Worm (Caenorhabditis elegans) whole organism, L4/young adult: Measurements from ENCODE around the gene Y75B8A.31.

ENCODE experiments used
- W03F9.2 ChIP-seq: fragments of 150-350 bp; optimal IDR thresholded peaks from 2 replicates; lab custom pipeline; 2014; ENCODE audit warnings: missing biosample characterization, missing genetic modification characterization
- dao-5 ChIP-seq: sonication (generic microtip); optimal IDR thresholded peaks from 2 replicates; lab custom pipeline; 2016; ENCODE audit warnings: missing genotype, missing genetic modification characterization, moderate library complexity, missing compliant biosample characterization
- him-1 ChIP-seq: sonication (generic microtip); optimal IDR thresholded peaks from 2 replicates; lab custom pipeline; 2016; ENCODE audit warnings: missing genotype, missing genetic modification reagents, missing genetic modification characterization, missing compliant biosample characterization

DNA sequence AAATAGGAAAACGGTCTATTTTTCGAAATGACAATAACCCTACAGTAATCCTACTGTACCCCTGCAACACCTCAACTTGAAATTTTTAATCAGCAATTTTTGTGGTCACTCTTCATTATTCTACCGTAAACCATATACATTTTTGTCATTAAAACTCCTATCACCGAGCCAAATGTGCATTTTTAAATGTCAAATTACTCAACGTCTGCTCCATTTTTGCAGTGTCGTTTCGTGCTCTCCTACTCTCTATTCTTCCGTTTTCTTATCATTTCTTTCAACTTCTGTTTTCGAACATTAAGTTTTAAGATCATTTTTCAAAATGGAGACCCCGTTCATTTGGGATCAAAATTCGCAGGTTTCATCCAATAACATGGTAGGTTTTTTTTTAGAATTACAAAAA is 44.0 kb upstream of the Y75B8A.31 start, which contains the start of gene pqn-92:
- TF ChIP-seq W03F9.2 (tag; lab: Kevin White, UChicago) (no peak), him-1 (tag; lab: Kevin White, UChicago) (no peak), dao-5 (no peak)
